Worm (Caenorhabditis elegans) whole organism, mixed stage, embryonic: Measurements from ENCODE around the gene Y80D3A.8.

Experiments used
- M03D4.4 ChIP-seq: sonication (generic microtip); optimal IDR thresholded peaks from 2 replicates; lab custom pipeline; 2017; ENCODE audit warnings: mild to moderate bottlenecking, missing genetic modification characterization, missing compliant biosample characterization
- bed-3 ChIP-seq: fragments of 200-800 bp; sonication (Bioruptor generic); optimal IDR thresholded peaks from 3 replicates; lab custom pipeline; 2018; ENCODE audit warnings: mild to moderate bottlenecking, missing genetic modification characterization, moderate library complexity, missing compliant biosample characterization
- blmp-1 ChIP-seq: fragments of 150-350 bp; optimal IDR thresholded peaks from 2 replicates; lab custom pipeline; 2014; ENCODE audit warnings: missing biosample characterization, missing genetic modification characterization
- ceh-43 ChIP-seq: fragments of 200-800 bp; sonication (Bioruptor generic); optimal IDR thresholded peaks from 2 replicates; lab custom pipeline; 2018; ENCODE audit warnings: mild to moderate bottlenecking, missing genetic modification characterization, moderate library complexity, missing compliant biosample characterization
- ceh-83 ChIP-seq: fragments of 200-800 bp; sonication (Bioruptor generic); optimal IDR thresholded peaks from 2 replicates; lab custom pipeline; 2018; ENCODE audit warnings: mild to moderate bottlenecking, missing genetic modification characterization, missing compliant biosample characterization
- ces-1 ChIP-seq: fragments of 150-350 bp; optimal IDR thresholded peaks from 2 replicates; lab custom pipeline; 2014; ENCODE audit warnings: missing biosample characterization, missing genetic modification reagents, missing genetic modification characterization
- cnd-1 ChIP-seq: fragments of 200-800 bp; sonication (Bioruptor generic); optimal IDR thresholded peaks from 2 replicates; lab custom pipeline; 2018; ENCODE audit warnings: mild to moderate bottlenecking, missing genetic modification characterization, missing compliant biosample characterization
- drap-1 ChIP-seq: fragments of 200-800 bp; sonication (Bioruptor generic); optimal IDR thresholded peaks from 3 replicates; lab custom pipeline; 2018; ENCODE audit warnings: mild to moderate bottlenecking, missing genetic modification characterization, missing compliant biosample characterization
- elt-3 ChIP-seq: fragments of 150-350 bp; optimal IDR thresholded peaks from 2 replicates; lab custom pipeline; 2014; ENCODE audit warnings: missing biosample characterization, missing genetic modification characterization
- flh-1 ChIP-seq: fragments of 200-800 bp; sonication (Bioruptor generic); optimal IDR thresholded peaks from 2 replicates; lab custom pipeline; 2018; ENCODE audit warnings: mild to moderate bottlenecking, missing genetic modification characterization, moderate library complexity, missing compliant biosample characterization
- ham-2 ChIP-seq: fragments of 200-800 bp; sonication (Bioruptor generic); optimal IDR thresholded peaks from 2 replicates; lab custom pipeline; 2018; ENCODE audit warnings: mild to moderate bottlenecking, missing genetic modification characterization, missing compliant biosample characterization
- hlh-1 ChIP-seq: fragments of 150-350 bp; optimal IDR thresholded peaks from 2 replicates; lab custom pipeline; 2014; ENCODE audit warnings: missing biosample characterization, missing genetic modification reagents, missing genetic modification characterization
- lin-13 ChIP-seq: fragments of 150-350 bp; optimal IDR thresholded peaks from 2 replicates; lab custom pipeline; 2014; ENCODE audit warnings: missing biosample characterization, missing genetic modification characterization
- lin-32 ChIP-seq: fragments of 200-800 bp; sonication (Bioruptor generic); optimal IDR thresholded peaks from 2 replicates; lab custom pipeline; 2018; ENCODE audit warnings: mild to moderate bottlenecking, missing genetic modification characterization, missing compliant biosample characterization
- mls-2 ChIP-seq: sonication (generic microtip); optimal IDR thresholded peaks from 2 replicates; lab custom pipeline; 2016; ENCODE audit warnings: mild to moderate bottlenecking, missing genetic modification characterization, moderate library complexity, missing compliant biosample characterization
- nhr-12 ChIP-seq: fragments of 150-350 bp; optimal IDR thresholded peaks from 2 replicates; lab custom pipeline; 2014; ENCODE audit warnings: missing biosample characterization, missing genetic modification characterization
- nhr-2 ChIP-seq: fragments of 150-350 bp; optimal IDR thresholded peaks from 2 replicates; lab custom pipeline; 2014; ENCODE audit warnings: missing biosample characterization, missing genetic modification characterization
- nhr-237 ChIP-seq: fragments of 150-350 bp; optimal IDR thresholded peaks from 2 replicates; lab custom pipeline; 2014; ENCODE audit warnings: missing biosample characterization, missing genetic modification characterization
- nhr-28 ChIP-seq: fragments of 150-350 bp; optimal IDR thresholded peaks from 2 replicates; lab custom pipeline; 2014; ENCODE audit warnings: missing biosample characterization, missing genetic modification characterization
- nhr-76 ChIP-seq: sonication (generic microtip); optimal IDR thresholded peaks from 2 replicates; lab custom pipeline; 2017; ENCODE audit warnings: missing biosample characterization, missing genetic modification characterization
- sem-2 ChIP-seq: fragments of 200-800 bp; sonication (Bioruptor generic); optimal IDR thresholded peaks from 2 replicates; lab custom pipeline; 2018; ENCODE audit warnings: mild to moderate bottlenecking, missing genetic modification characterization, missing compliant biosample characterization
- snpc-4 ChIP-seq: fragments of 150-350 bp; optimal IDR thresholded peaks from 2 replicates; lab custom pipeline; 2014; ENCODE audit warnings: missing biosample characterization, missing genetic modification characterization
- sptf-1 ChIP-seq: sonication (generic microtip); optimal IDR thresholded peaks from 2 replicates; lab custom pipeline; 2017; ENCODE audit warnings: mild to moderate bottlenecking, missing genetic modification characterization, moderate library complexity, missing compliant biosample characterization
- tbx-8 ChIP-seq: fragments of 200-800 bp; sonication (Bioruptor generic); optimal IDR thresholded peaks from 2 replicates; lab custom pipeline; 2018; ENCODE audit warnings: mild to moderate bottlenecking, missing genetic modification characterization, moderate library complexity, missing compliant biosample characterization
- unc-120 ChIP-seq: sonication (generic microtip); optimal IDR thresholded peaks from 2 replicates; lab custom pipeline; 2017; ENCODE audit warnings: missing genetic modification characterization, missing compliant biosample characterization; ENCODE audit not compliant: poor library complexity, severe bottlenecking
- unc-39 ChIP-seq: fragments of 150-350 bp; optimal IDR thresholded peaks from 2 replicates; lab custom pipeline; 2014; ENCODE audit warnings: missing biosample characterization, missing genetic modification characterization
- unc-62 ChIP-seq: fragments of 150-350 bp; optimal IDR thresholded peaks from 2 replicates; lab custom pipeline; 2014; ENCODE audit warnings: missing biosample characterization, missing genetic modification reagents, missing genetic modification characterization
- zip-8 ChIP-seq: fragments of 150-350 bp; optimal IDR thresholded peaks from 2 replicates; lab custom pipeline; 2014; ENCODE audit warnings: missing biosample characterization, missing genetic modification characterization
- ztf-11 ChIP-seq: fragments of 150-350 bp; optimal IDR thresholded peaks from 2 replicates; lab custom pipeline; 2014; ENCODE audit warnings: missing biosample characterization, missing genetic modification characterization

The Y80D3A.8 gene

DNA sequence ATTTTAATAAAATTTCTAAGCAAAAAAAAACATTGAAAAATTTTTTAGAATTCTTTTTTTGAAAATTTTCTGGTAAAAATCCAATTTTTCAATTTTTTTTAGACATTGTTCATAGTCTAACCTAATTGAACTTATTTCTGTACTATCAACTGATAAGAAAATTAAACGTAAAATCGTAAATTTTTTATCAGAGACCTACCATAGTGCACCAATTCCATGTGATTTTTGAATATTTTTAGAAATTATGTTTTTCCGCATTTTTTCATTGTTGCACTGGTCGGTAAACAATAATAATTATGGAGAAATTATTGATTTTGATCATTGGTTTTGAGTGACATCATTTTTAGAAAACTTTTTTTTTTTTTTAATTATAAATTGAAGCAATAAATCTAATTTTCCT is 36.1 kb downstream of the Y80D3A.8 start:
- TF ChIP-seq snpc-4 (tag; lab: Kevin White, UChicago) (no peak), ces-1 (GFP tag; lab: Kevin White, UChicago) (no peak), tbx-8 (no peak), nhr-76 (no peak), hlh-1 (no peak), unc-39 (tag; lab: Kevin White, UChicago) (no peak), nhr-2 (tag; lab: Kevin White, UChicago) (no peak), mls-2 (no peak), ceh-43 (GFP tag; lab: Kevin White, UChicago) (no peak), blmp-1 (tag; lab: Kevin White, UChicago) (no peak), zip-8 (tag; lab: Kevin White, UChicago) (no peak), bed-3 (GFP tag; lab: Kevin White, UChicago) (no peak), lin-32 (GFP tag; lab: Kevin White, UChicago) (no peak), elt-3 (no peak), nhr-237 (tag; lab: Kevin White, UChicago) (no peak), cnd-1 (tag; lab: Kevin White, UChicago) (no peak), ztf-11 (tag; lab: Kevin White, UChicago) (no peak), nhr-12 (tag; lab: Kevin White, UChicago) (no peak), unc-120 (tag; lab: Kevin White, UChicago) (no peak), M03D4.4 (tag; lab: Kevin White, UChicago) (no peak)

DNA sequence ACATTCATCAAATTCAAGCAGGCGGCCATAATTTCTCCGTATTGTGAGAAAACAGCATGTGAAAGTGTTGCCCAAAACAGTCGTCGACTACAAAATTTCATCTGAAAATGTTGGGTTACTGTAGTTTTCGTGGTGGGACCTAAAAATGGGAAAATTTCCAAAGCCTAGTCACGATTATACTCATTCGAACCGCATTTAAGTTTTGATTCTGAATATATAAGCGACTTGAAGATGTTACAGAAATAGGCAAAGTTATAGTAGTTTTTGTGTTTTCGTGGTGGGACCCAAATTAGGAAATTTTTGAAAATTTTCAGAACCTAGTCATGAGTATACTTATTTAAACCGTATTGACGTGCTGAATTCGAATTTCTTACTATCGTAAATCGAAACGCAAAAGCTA is 37.4 kb downstream of the Y80D3A.8 start, which contains the start of gene Y39B6A.41:
Gene Y39B6A.41 (minus strand): TSS at position 101 of the 400 bp plus-strand sequence.
- TF ChIP-seq zip-8 (tag; lab: Kevin White, UChicago) (no peak), ceh-43 (GFP tag; lab: Kevin White, UChicago) (no peak), nhr-237 (tag; lab: Kevin White, UChicago) (no peak), drap-1 (no peak), nhr-12 (tag; lab: Kevin White, UChicago) (no peak), unc-39 (tag; lab: Kevin White, UChicago) (no peak), lin-32 (GFP tag; lab: Kevin White, UChicago) (no peak), unc-62 (GFP tag; lab: Kevin White, UChicago) (no peak), sem-2 (GFP tag; lab: Kevin White, UChicago) (no peak), blmp-1 (tag; lab: Kevin White, UChicago) (no peak), sptf-1 (tag; lab: Kevin White, UChicago) (no peak)

DNA sequence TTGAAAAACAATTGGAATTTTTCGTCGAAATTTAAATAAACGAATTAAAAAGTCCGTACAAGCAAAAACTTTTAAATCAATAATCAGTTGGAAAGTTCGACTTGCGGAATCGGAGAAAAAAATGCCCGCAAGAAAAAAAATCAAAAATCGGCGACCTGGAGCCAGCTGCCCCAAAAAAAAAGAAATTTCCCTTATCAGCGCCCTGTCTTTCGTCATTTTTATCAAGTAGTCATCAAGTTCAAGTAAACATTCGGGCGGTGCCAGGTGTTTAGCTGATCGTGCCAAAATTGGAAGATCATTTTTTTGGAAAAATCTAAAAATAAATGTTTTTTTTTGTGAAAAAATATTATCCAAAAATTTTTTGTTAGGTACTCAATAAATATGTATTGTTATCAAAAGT is 37.9 kb downstream of the Y80D3A.8 start:
- TF ChIP-seq ztf-11 (tag; lab: Kevin White, UChicago) (no peak), sptf-1 (tag; lab: Kevin White, UChicago) (no peak), mls-2 (no peak), blmp-1 (tag; lab: Kevin White, UChicago) (no peak), sem-2 (GFP tag; lab: Kevin White, UChicago) (no peak), lin-13 (tag; lab: Kevin White, UChicago) (no peak), unc-62 (GFP tag; lab: Kevin White, UChicago) (no peak), unc-120 (tag; lab: Kevin White, UChicago) (no peak), lin-32 (GFP tag; lab: Kevin White, UChicago) (no peak), bed-3 (GFP tag; lab: Kevin White, UChicago) (no peak), ceh-83 (GFP tag; lab: Kevin White, UChicago) (no peak)

DNA sequence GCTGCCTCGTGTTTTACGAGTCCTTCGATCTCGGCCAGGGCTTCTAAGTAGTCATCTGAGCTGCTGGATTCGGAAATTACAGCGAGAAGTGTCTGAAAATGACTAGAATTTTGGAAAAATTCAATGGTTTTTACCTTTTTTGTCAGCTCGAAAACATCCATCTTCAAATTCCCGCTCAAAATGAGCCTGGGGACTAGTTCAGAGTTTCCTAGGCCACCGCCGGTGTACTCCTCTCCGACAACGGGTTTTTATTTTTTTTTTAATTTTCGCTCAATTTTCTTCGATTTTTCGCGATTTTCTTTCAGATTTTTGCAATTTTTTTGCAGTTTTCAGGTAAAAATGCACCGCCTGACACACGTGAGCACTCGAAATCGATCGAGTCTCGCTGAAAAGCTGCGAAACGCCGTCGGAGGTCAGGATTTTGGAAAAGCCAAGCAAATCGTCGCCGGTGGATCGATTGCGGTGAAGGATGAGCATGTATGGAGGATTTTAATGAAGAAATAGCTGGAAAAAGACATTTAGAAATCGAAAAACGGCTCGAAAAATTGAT is 40.6 kb downstream of the Y80D3A.8 start, which contains the start of the genes mrps-35 and sws-1:
Gene mrps-35 (plus strand): TSS at position 327 of the 550 bp plus-strand sequence.
Gene sws-1 (minus strand): TSS at position 500 of the 550 bp plus-strand sequence.
- TF ChIP-seq drap-1, result peak; percentile 24
- TF ChIP-seq sptf-1 (tag; lab: Kevin White, UChicago), result peak; percentile 39
- TF ChIP-seq unc-39 (tag; lab: Kevin White, UChicago), result peak; percentile 21
- no peak for TF ChIP-seq nhr-237 (tag; lab: Kevin White, UChicago)
- TF ChIP-seq lin-13 (tag; lab: Kevin White, UChicago), result peak; percentile 13

DNA sequence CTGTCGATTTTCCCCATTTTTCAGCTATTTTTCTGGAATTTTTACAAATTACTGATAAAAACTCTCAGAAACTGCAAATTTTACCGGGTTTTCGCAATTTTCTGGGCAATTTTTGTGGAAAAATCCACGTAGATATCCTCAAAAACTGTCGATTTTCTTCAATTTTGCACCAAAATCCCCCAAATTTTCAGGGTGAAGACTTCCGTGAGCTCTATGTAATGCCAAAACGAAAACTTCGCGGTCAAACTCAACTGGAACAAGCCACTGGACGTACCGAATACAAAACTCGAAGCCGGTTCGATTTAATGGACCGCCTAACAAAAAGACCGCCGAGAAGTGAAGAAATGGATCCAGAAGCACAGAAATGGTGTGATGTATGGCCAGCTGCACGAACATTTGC is 41.3 kb downstream of the Y80D3A.8 start:
- TF ChIP-seq flh-1 (GFP tag; lab: Kevin White, UChicago) (no peak), sptf-1 (tag; lab: Kevin White, UChicago) (no peak), ztf-11 (tag; lab: Kevin White, UChicago) (no peak), nhr-28 (no peak), M03D4.4 (tag; lab: Kevin White, UChicago) (no peak), lin-32 (GFP tag; lab: Kevin White, UChicago) (no peak), ham-2 (GFP tag; lab: Kevin White, UChicago) (no peak), blmp-1 (tag; lab: Kevin White, UChicago) (no peak), lin-13 (tag; lab: Kevin White, UChicago) (no peak), bed-3 (GFP tag; lab: Kevin White, UChicago) (no peak), zip-8 (tag; lab: Kevin White, UChicago) (no peak)
